Worm (Caenorhabditis elegans) whole organism, young adult: ENCODE data around the gene frpr-7.

ENCODE experiments used
- C06A6.2 ChIP-seq: fragments of 200-800 bp; sonication (Bioruptor generic); conservative IDR thresholded peaks from 2 replicates; pipeline ENCODE4 v1.3.6; 2022; ENCODE audit warnings: missing genetic modification characterization, missing compliant biosample characterization
- F10E7.11 ChIP-seq: sonication (generic microtip); optimal IDR thresholded peaks from 2 replicates; lab custom pipeline; 2017; ENCODE audit warnings: mild to moderate bottlenecking, missing genetic modification characterization, moderate library complexity, missing compliant biosample characterization
- F22D6.2 ChIP-seq: sonication (generic microtip); optimal IDR thresholded peaks from 2 replicates; lab custom pipeline; 2016; ENCODE audit warnings: mild to moderate bottlenecking, missing genetic modification characterization, missing compliant biosample characterization
- F23B12.7 ChIP-seq: sonication (generic microtip); optimal IDR thresholded peaks from 2 replicates; lab custom pipeline; 2017; ENCODE audit warnings: missing genetic modification characterization, mild to moderate bottlenecking, missing compliant biosample characterization, antibody characterized with exemption, moderate library complexity; ENCODE audit not compliant: insufficient read depth
- F37B4.10 ChIP-seq: fragments of 200-800 bp; sonication (Bioruptor generic); IDR thresholded peaks from 2 replicates; pipeline ENCODE4 v1.3.6; 2022; ENCODE audit warnings: missing genetic modification characterization, missing compliant biosample characterization
- F39B2.1 ChIP-seq: fragments of 200-800 bp; sonication (Bioruptor generic); IDR thresholded peaks from 2 replicates; pipeline ENCODE4 v1.3.6; 2022; ENCODE audit warnings: missing genetic modification reagents, missing genetic modification characterization, missing compliant biosample characterization
- F49E8.2 ChIP-seq: sonication (generic microtip); optimal IDR thresholded peaks from 3 replicates; lab custom pipeline; 2017; ENCODE audit warnings: missing genetic modification characterization, mild to moderate bottlenecking, missing compliant biosample characterization, antibody characterized with exemption, moderate library complexity; ENCODE audit not compliant: insufficient read depth
- F52B5.7 ChIP-seq: sonication (generic microtip); optimal IDR thresholded peaks from 2 replicates; lab custom pipeline; 2016; ENCODE audit warnings: mild to moderate bottlenecking, missing genetic modification characterization, missing compliant biosample characterization
- K12H6.12 ChIP-seq: fragments of 200-800 bp; sonication (Bioruptor generic); optimal IDR thresholded peaks from 2 replicates; lab custom pipeline; 2018; ENCODE audit warnings: mild to moderate bottlenecking, missing genetic modification characterization, missing compliant biosample characterization
- Y53G8AR.9 ChIP-seq: fragments of 200-800 bp; sonication (Bioruptor generic); conservative IDR thresholded peaks from 2 replicates; pipeline ENCODE4 v1.3.6; 2022; ENCODE audit warnings: missing genetic modification reagents, missing genetic modification characterization, missing compliant biosample characterization
- Y56A3A.18 ChIP-seq: fragments of 200-800 bp; sonication (Bioruptor generic); IDR thresholded peaks from 2 replicates; pipeline ENCODE4 v1.3.6; 2022; ENCODE audit warnings: missing genetic modification reagents, missing genetic modification characterization, missing compliant biosample characterization
- Y67H2A.10 ChIP-seq: fragments of 200-800 bp; sonication (Bioruptor generic); conservative IDR thresholded peaks from 2 replicates; pipeline ENCODE4 v1.3.6; 2022; ENCODE audit warnings: missing genetic modification reagents, missing genetic modification characterization, missing compliant biosample characterization
- Y79H2A.3 ChIP-seq: fragments of 200-800 bp; sonication (Bioruptor generic); conservative IDR thresholded peaks from 2 replicates; pipeline ENCODE4 v1.3.6; 2022; ENCODE audit warnings: missing genetic modification reagents, missing genetic modification characterization, missing compliant biosample characterization
- Y95B8A.8 ChIP-seq: fragments of 200-800 bp; sonication (Bioruptor generic); IDR thresholded peaks from 2 replicates; pipeline ENCODE4 v1.3.6; 2022; ENCODE audit warnings: missing genetic modification reagents, missing genetic modification characterization, missing compliant biosample characterization
- aptf-3 ChIP-seq: fragments of 200-800 bp; sonication (Bioruptor generic); IDR thresholded peaks from 2 replicates; pipeline ENCODE4 v1.3.6; 2022; ENCODE audit warnings: missing genetic modification characterization, missing compliant biosample characterization
- attf-3 ChIP-seq: fragments of 200-800 bp; sonication (Bioruptor generic); conservative IDR thresholded peaks from 2 replicates; pipeline ENCODE4 v1.3.6; 2022; ENCODE audit warnings: missing genetic modification reagents, missing genetic modification characterization, missing compliant biosample characterization
- attf-5 ChIP-seq: fragments of 200-800 bp; sonication (Bioruptor generic); optimal IDR thresholded peaks from 2 replicates; lab custom pipeline; 2018; ENCODE audit warnings: mild to moderate bottlenecking, missing genetic modification characterization, missing compliant biosample characterization
- cebp-1 ChIP-seq, 2 experiments: fragments of 200-800 bp in 1 of 2; sonication (Bioruptor generic) in 1 of 2; sonication (generic microtip) in 1 of 2; IDR thresholded peaks in 1 of 2; optimal IDR thresholded peaks in 1 of 2; 2 replicates each; pipeline versions ENCODE4 v1.3.6 to Lab custom; 2017 to 2022; ENCODE audit warnings: missing compliant biosample characterization in 2 of 2, missing genetic modification characterization in 2 of 2, mild to moderate bottlenecking in 1 of 2, missing genetic modification reagents in 1 of 2, moderate library complexity in 1 of 2
- cebp-2 ChIP-seq: fragments of 200-800 bp; sonication (Bioruptor generic); IDR thresholded peaks from 2 replicates; pipeline ENCODE4 v1.3.6; 2022; ENCODE audit warnings: missing genetic modification characterization, missing compliant biosample characterization
- ceh-27 ChIP-seq: fragments of 200-800 bp; sonication (Bioruptor generic); optimal IDR thresholded peaks from 2 replicates; lab custom pipeline; 2018; ENCODE audit warnings: mild to moderate bottlenecking, missing genetic modification characterization, moderate library complexity, missing compliant biosample characterization
- ceh-40 ChIP-seq: fragments of 200-800 bp; sonication (Bioruptor generic); IDR thresholded peaks from 2 replicates; pipeline ENCODE4 v1.3.6; 2022; ENCODE audit warnings: missing genetic modification characterization, missing compliant biosample characterization
- die-1 ChIP-seq: sonication (generic microtip); optimal IDR thresholded peaks from 2 replicates; lab custom pipeline; 2016; ENCODE audit warnings: missing genotype, mild to moderate bottlenecking, missing genetic modification characterization, missing compliant biosample characterization
- dox-1 ChIP-seq: fragments of 200-800 bp; sonication (Bioruptor generic); IDR thresholded peaks from 2 replicates; pipeline ENCODE4 v1.3.6; 2022; ENCODE audit warnings: missing genetic modification reagents, missing genetic modification characterization, missing compliant biosample characterization
- dpff-1 ChIP-seq: sonication (generic microtip); optimal IDR thresholded peaks from 2 replicates; lab custom pipeline; 2017; ENCODE audit warnings: mild to moderate bottlenecking, missing genetic modification characterization, missing compliant biosample characterization
- dpl-1 ChIP-seq: fragments of 150-350 bp; optimal IDR thresholded peaks from 2 replicates; lab custom pipeline; 2014; ENCODE audit warnings: missing biosample characterization, missing genetic modification reagents, missing genetic modification characterization
- egl-44 ChIP-seq: fragments of 200-800 bp; sonication (Bioruptor generic); IDR thresholded peaks from 2 replicates; pipeline ENCODE4 v1.3.6; 2022; ENCODE audit warnings: missing genetic modification reagents, missing genetic modification characterization, missing compliant biosample characterization
- egrh-3 ChIP-seq: fragments of 200-800 bp; sonication (Bioruptor generic); IDR thresholded peaks from 2 replicates; pipeline ENCODE4 v1.3.6; 2022; ENCODE audit warnings: missing genetic modification reagents, missing genetic modification characterization, missing compliant biosample characterization
- ekl-4 ChIP-seq: fragments of 200-800 bp; sonication (Bioruptor generic); IDR thresholded peaks from 2 replicates; pipeline ENCODE4 v1.3.6; 2022; ENCODE audit warnings: missing genetic modification reagents, missing genetic modification characterization, missing compliant biosample characterization
- ets-4 ChIP-seq: fragments of 200-800 bp; sonication (Bioruptor generic); optimal IDR thresholded peaks from 2 replicates; lab custom pipeline; 2018; ENCODE audit warnings: mild to moderate bottlenecking, missing genetic modification characterization, missing compliant biosample characterization
- lag-1 ChIP-seq: fragments of 200-800 bp; sonication (Bioruptor generic); IDR thresholded peaks from 2 replicates; pipeline ENCODE4 v1.3.6; 2022; ENCODE audit warnings: missing genetic modification reagents, missing genetic modification characterization, missing compliant biosample characterization
- let-607 ChIP-seq, 2 experiments: fragments of 200-800 bp in 1 of 2; sonication (Bioruptor generic) in 1 of 2; sonication (generic microtip) in 1 of 2; optimal IDR thresholded peaks; 2 replicates each; lab custom pipeline; 2016 to 2018; ENCODE audit warnings: mild to moderate bottlenecking in 2 of 2, missing compliant biosample characterization in 2 of 2, missing genetic modification characterization in 2 of 2, moderate library complexity in 2 of 2, missing genotype in 1 of 2
- lin-26 ChIP-seq: fragments of 200-800 bp; sonication (Bioruptor generic); IDR thresholded peaks from 2 replicates; pipeline ENCODE4 v1.3.6; 2022; ENCODE audit warnings: missing genetic modification reagents, missing genetic modification characterization, missing compliant biosample characterization
- lin-40 ChIP-seq: sonication (generic microtip); optimal IDR thresholded peaks from 2 replicates; lab custom pipeline; 2016; ENCODE audit warnings: missing genetic modification characterization, mild to moderate bottlenecking, missing compliant biosample characterization, missing genotype, missing genetic modification reagents
- lsy-27 ChIP-seq: sonication (generic microtip); optimal IDR thresholded peaks from 2 replicates; lab custom pipeline; 2017; ENCODE audit warnings: missing genetic modification characterization, mild to moderate bottlenecking, missing compliant biosample characterization, antibody characterized with exemption, missing genotype, borderline replicate concordance; ENCODE audit not compliant: insufficient read depth
- madf-10 ChIP-seq: sonication (generic microtip); optimal IDR thresholded peaks from 2 replicates; lab custom pipeline; 2016; ENCODE audit warnings: mild to moderate bottlenecking, missing genetic modification characterization, missing compliant biosample characterization
- madf-8 ChIP-seq: fragments of 200-800 bp; sonication (Bioruptor generic); conservative IDR thresholded peaks from 2 replicates; pipeline ENCODE4 v1.3.6; 2022; ENCODE audit warnings: missing genetic modification reagents, missing genetic modification characterization, missing compliant biosample characterization
- mcd-1 ChIP-seq: fragments of 200-800 bp; sonication (Bioruptor generic); IDR thresholded peaks from 2 replicates; pipeline ENCODE4 v1.3.6; 2022; ENCODE audit warnings: missing genetic modification reagents, missing genetic modification characterization, missing compliant biosample characterization
- mxl-1 ChIP-seq: sonication (generic microtip); optimal IDR thresholded peaks from 2 replicates; lab custom pipeline; 2016; ENCODE audit warnings: missing genetic modification characterization, missing compliant biosample characterization
- rcor-1 ChIP-seq: fragments of 200-800 bp; sonication (Bioruptor generic); IDR thresholded peaks from 2 replicates; pipeline ENCODE4 v1.3.6; 2022; ENCODE audit warnings: missing genetic modification reagents, missing genetic modification characterization, missing compliant biosample characterization
- sea-2 ChIP-seq: fragments of 200-800 bp; sonication (Bioruptor generic); IDR thresholded peaks from 2 replicates; pipeline ENCODE4 v1.3.6; 2022; ENCODE audit warnings: missing genetic modification characterization, missing compliant biosample characterization
- snpc-1.1 ChIP-seq: sonication (generic microtip); optimal IDR thresholded peaks from 2 replicates; lab custom pipeline; 2017; ENCODE audit warnings: missing genetic modification characterization, mild to moderate bottlenecking, missing compliant biosample characterization, antibody characterized with exemption, moderate library complexity, missing genotype, missing genetic modification reagents; ENCODE audit not compliant: insufficient read depth
- unc-62 ChIP-seq: fragments of 150-350 bp; optimal IDR thresholded peaks from 2 replicates; lab custom pipeline; 2014; ENCODE audit warnings: missing biosample characterization, missing genetic modification reagents, missing genetic modification characterization
- zfh-2 ChIP-seq: fragments of 200-800 bp; sonication (Bioruptor generic); conservative IDR thresholded peaks from 2 replicates; pipeline ENCODE4 v1.3.6; 2022; ENCODE audit warnings: missing genetic modification reagents, missing genetic modification characterization, missing compliant biosample characterization
- zim-3 ChIP-seq: sonication (generic microtip); optimal IDR thresholded peaks from 2 replicates; lab custom pipeline; 2017; ENCODE audit warnings: mild to moderate bottlenecking, missing genetic modification characterization, moderate library complexity, missing compliant biosample characterization
- ztf-6 ChIP-seq: fragments of 200-800 bp; sonication (Bioruptor generic); IDR thresholded peaks from 2 replicates; pipeline ENCODE4 v1.3.6; 2022; ENCODE audit warnings: missing genetic modification reagents, missing genetic modification characterization, missing compliant biosample characterization

The frpr-7 gene

DNA sequence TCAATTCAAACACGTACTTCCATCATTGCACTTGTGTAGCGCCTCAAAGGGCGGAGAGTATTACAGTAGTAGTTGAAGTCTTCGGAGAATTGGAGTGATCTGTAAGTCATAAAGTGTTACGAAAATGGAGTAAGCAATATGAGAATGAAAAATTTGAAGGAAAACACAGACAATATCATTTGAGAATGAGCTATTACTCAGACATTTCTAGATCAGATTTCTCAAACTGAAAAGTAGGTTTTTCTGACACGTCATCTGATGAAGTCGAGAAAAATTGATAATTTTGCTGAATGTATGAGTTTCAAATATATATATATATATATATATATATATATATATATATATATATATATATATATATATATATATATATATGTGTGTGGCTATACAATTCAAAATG is at the start of gene frpr-7:
Gene frpr-7 (minus strand): TSS at position 101 of the 400 bp plus-strand sequence.
- no peak for TF ChIP-seq lsy-27 (tag; lab: Kevin White, UChicago)
- TF ChIP-seq F52B5.7 (tag; lab: Kevin White, UChicago), result no peak
- no peak for TF ChIP-seq cebp-2 (GFP tag; lab: Robert Waterston, UW)
- TF ChIP-seq let-607 (tag; optimal IDR thresholded peaks at IDR 0.05; lab: Kevin White, UChicago), result no peak
- no peak for TF ChIP-seq attf-3 (GFP tag; lab: Robert Waterston, UW)
- TF ChIP-seq F39B2.1 (GFP tag; lab: Robert Waterston, UW), result no peak
- no peak for TF ChIP-seq ceh-27 (GFP tag; lab: Kevin White, UChicago)
- no peak for TF ChIP-seq F10E7.11 (tag; lab: Kevin White, UChicago)
- no peak for TF ChIP-seq mxl-1
- no peak for TF ChIP-seq zim-3 (tag; lab: Kevin White, UChicago)
- no peak for TF ChIP-seq zfh-2 (GFP tag; lab: Robert Waterston, UW)
- TF ChIP-seq ceh-40 (GFP tag; lab: Robert Waterston, UW), result no peak
- TF ChIP-seq C06A6.2 (GFP tag; lab: Robert Waterston, UW), result no peak
- no peak for TF ChIP-seq die-1 (tag; lab: Kevin White, UChicago)
- no peak for TF ChIP-seq mcd-1
- TF ChIP-seq Y79H2A.3 (GFP tag; lab: Robert Waterston, UW), result no peak
- TF ChIP-seq dox-1 (GFP tag; lab: Robert Waterston, UW), result no peak
- TF ChIP-seq lin-26 (GFP tag; lab: Robert Waterston, UW), result no peak
- TF ChIP-seq ets-4, result no peak

DNA sequence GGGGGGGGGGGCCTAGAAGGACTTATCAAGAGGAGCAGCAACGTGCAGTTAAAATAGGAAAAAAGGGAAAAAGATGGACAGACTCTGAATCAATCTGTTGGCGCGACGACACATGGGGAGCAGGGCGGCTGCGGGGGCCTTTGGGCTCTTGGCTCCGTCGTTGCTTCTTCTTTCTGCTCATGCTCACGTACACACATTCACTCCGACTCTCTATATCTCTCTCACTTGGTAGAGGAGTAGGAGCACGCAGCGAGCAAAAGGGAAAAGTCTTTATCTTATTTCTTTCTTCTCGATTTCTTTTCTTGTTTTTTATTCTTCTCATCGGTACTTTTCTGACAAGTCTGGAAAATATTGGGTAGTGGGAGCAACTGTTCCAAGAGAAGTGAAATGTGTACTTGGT is 48.7 kb upstream of the frpr-7 start:
- TF ChIP-seq attf-3 (GFP tag; lab: Robert Waterston, UW), result no peak
- peak; percentile 8 for TF ChIP-seq K12H6.12 (tag; lab: Kevin White, UChicago)
- TF ChIP-seq unc-62 (GFP tag; lab: Kevin White, UChicago), result no peak
- TF ChIP-seq cebp-1 (GFP tag; IDR thresholded peaks at IDR 0.05; lab: Robert Waterston, UW), result no peak
- TF ChIP-seq cebp-1 (tag; optimal IDR thresholded peaks at IDR 0.05; lab: Kevin White, UChicago), result peak; percentile 55
- TF ChIP-seq lag-1 (GFP tag; lab: Robert Waterston, UW), result no peak
- no peak for TF ChIP-seq egl-44
- no peak for TF ChIP-seq dox-1 (GFP tag; lab: Robert Waterston, UW)
- no peak for TF ChIP-seq F37B4.10 (GFP tag; lab: Robert Waterston, UW)
- no peak for TF ChIP-seq F22D6.2 (tag; lab: Kevin White, UChicago)
- TF ChIP-seq lin-40, result peak; percentile 22
- TF ChIP-seq attf-5 (GFP tag; lab: Kevin White, UChicago), result peak; percentile 6
- peak; percentile 26 for TF ChIP-seq ceh-27 (GFP tag; lab: Kevin White, UChicago)
- peak; percentile 19 for TF ChIP-seq F52B5.7 (tag; lab: Kevin White, UChicago)
- no peak for TF ChIP-seq F39B2.1 (GFP tag; lab: Robert Waterston, UW)
- TF ChIP-seq F49E8.2 (tag; lab: Kevin White, UChicago), result no peak
- no peak for TF ChIP-seq Y67H2A.10 (GFP tag; lab: Robert Waterston, UW)
- no peak for TF ChIP-seq Y95B8A.8 (GFP tag; lab: Robert Waterston, UW)
- TF ChIP-seq dpff-1 (tag; lab: Kevin White, UChicago), result peak; percentile 19
- TF ChIP-seq egrh-3 (GFP tag; lab: Robert Waterston, UW), result 0 out of 2 replicates have a peak, but pooled peaks have one; percentile 18
- peak; percentile 57 for TF ChIP-seq zfh-2 (GFP tag; lab: Robert Waterston, UW)

DNA sequence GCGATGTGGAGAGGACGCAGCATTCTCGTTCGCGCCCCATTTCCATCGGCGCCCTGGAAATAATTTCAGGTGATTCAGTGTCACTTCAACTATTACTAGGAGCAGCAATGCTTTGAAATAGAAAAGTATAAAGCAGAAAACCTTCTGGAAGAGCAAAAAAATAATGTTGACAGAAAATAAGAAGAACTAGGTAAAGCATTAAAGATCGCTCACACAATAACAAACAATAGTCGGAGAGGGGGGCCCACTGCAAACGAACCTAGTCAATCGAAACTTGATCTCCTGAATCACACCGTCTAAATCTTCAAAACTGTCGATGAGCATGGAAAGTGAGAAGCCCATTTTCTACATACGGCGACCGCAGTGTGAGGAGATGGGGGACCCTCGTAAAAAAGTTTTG is 48.2 kb upstream of the frpr-7 start:
- TF ChIP-seq dpff-1 (tag; lab: Kevin White, UChicago) (no peak), F23B12.7 (tag; lab: Kevin White, UChicago) (no peak), ekl-4 (GFP tag; lab: Robert Waterston, UW) (no peak), aptf-3 (no peak), ztf-6 (GFP tag; lab: Robert Waterston, UW) (no peak), sea-2 (GFP tag; lab: Robert Waterston, UW) (no peak), mcd-1 (no peak), dpl-1 (GFP tag; lab: Kevin White, UChicago) (no peak), snpc-1.1 (tag; lab: Kevin White, UChicago) (no peak), Y53G8AR.9 (GFP tag; lab: Robert Waterston, UW) (no peak), rcor-1 (GFP tag; lab: Robert Waterston, UW) (no peak), Y56A3A.18 (GFP tag; lab: Robert Waterston, UW) (no peak), cebp-2 (GFP tag; lab: Robert Waterston, UW) (no peak), madf-8 (GFP tag; lab: Robert Waterston, UW) (no peak), madf-10 (tag; lab: Kevin White, UChicago) (no peak)
